Fruit fly (Drosophila melanogaster) whole organism: ENCODE results near the gene CG31391.

Source experiments
- CG8478 ChIP-seq: fragments of >200 bp; optimal IDR thresholded peaks from 2 replicates; lab custom pipeline; 2018; ENCODE audit warnings: inconsistent platforms
- Dll ChIP-seq: fragments of >200 bp; optimal IDR thresholded peaks from 2 replicates; lab custom pipeline; 2017
- EcR ChIP-seq, 2 experiments: fragments of >200 bp; optimal IDR thresholded peaks; 2 replicates each; lab custom pipeline; 2017; ENCODE audit warnings: missing biosample characterization in 2 of 2, missing genetic modification characterization in 2 of 2, missing genetic modification reagents in 2 of 2
- pan ChIP-seq: fragments of >200 bp; optimal IDR thresholded peaks from 2 replicates; lab custom pipeline; 2017
- psq ChIP-seq: fragments of >200 bp; optimal IDR thresholded peaks from 2 replicates; lab custom pipeline; 2017
- usp ChIP-seq: fragments of >200 bp; optimal IDR thresholded peaks from 2 replicates; lab custom pipeline; 2017; ENCODE audit warnings: missing biosample characterization, missing genetic modification characterization, mixed read lengths

The CG31391 gene

DNA sequence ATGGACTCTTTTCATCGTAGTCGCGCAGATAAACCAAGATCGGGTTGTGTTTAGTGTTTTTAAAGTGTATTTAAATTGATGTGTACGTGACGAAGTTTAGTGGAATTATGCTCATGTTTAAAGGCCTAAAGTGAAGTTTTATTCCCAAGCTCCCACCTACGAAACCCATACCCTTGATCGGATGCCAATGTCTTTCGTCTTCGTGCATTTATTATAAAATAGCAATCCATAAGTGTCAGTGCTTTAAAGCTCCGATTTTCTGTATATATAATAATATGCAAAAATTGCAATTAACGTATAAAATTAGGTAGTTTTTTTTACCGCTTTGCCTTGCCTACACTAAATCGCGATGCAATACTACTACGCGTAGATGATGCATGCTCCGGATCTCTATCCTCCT lies at the start of gene CG31391:
CG31391 (minus strand) TSS at position 101 of the 400 bp plus-strand sequence.
- TF ChIP-seq CG8478 (no peak), EcR (GFP tag; optimal IDR thresholded peaks at IDR 0.05; lab: Kevin White, UChicago) (no peak), usp (GFP tag; lab: Kevin White, UChicago) (no peak), Dll (lab: Kevin White, UChicago) (no peak), pan (lab: Kevin White, UChicago) (no peak)

- TF ChIP-seq CG8478 (no peak), pan (lab: Kevin White, UChicago) (no peak), psq (lab: Kevin White, UChicago) (no peak), usp (GFP tag; lab: Kevin White, UChicago) (no peak), Dll (lab: Kevin White, UChicago) (no peak), EcR (GFP tag; optimal IDR thresholded peaks at IDR 0.05; lab: Kevin White, UChicago) (no peak)
Measured at dm6 chr3R:10751061-10751460, 46.2 kb upstream of the CG31391 start, which contains the start of gene TkR86C. Gene TkR86C (minus strand): TSS chr3R:10751228.

dm6 chr3R:10747650-10748049 lies 42.8 kb upstream of the CG31391 start:
- no peak for TF ChIP-seq EcR (GFP tag; optimal IDR thresholded peaks at IDR 0.05; lab: Kevin White, UChicago)

DNA sequence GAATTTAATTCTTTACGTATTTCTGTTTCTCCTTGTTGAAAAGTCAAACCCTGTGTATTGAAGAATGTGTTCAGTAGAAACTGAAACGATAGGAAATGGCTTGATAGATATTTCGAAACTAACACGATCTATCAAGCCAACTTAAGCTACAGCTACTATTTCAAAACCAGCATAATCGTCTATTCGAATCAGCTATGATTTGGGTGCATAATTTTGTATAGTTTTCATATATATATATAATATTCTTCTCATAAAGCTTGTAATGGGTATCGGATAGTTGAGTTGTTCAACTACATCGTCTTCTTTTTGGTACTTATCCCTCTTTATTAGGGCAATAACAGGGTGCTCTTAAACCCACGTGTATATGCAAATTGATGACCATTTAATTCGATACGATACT lies 31.0 kb upstream of the CG31391 start, which contains the start of gene tomboy20:
tomboy20 (minus strand) TSS at position 101 of the 400 bp plus-strand sequence.
- TF ChIP-seq usp (GFP tag; lab: Kevin White, UChicago) (no peak), CG8478 (no peak)

dm6 chr3R:10726714-10727113 lies 21.8 kb upstream of the CG31391 start:
- TF ChIP-seq psq (lab: Kevin White, UChicago) (no peak), pan (lab: Kevin White, UChicago) (no peak), usp (GFP tag; lab: Kevin White, UChicago) (no peak), Dll (lab: Kevin White, UChicago) (no peak), CG8478 (no peak)

DNA sequence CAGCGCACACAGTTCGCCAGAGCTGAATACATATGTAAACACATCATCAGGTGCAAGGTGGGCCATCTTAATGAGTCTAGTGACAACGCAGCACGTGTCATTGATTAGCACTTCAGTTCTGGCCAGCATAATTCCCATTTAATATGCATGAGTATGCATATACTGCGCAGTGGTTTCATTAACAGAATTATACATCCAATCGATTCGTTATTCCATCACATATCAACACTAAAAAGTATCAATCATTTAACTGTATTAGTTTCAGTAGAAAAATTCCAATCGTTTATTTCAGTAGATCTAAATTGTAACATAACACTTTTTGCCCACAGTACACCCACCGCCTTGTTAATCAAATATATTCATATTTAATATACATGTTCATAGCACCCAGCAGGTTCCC lies 9.6 kb upstream of the CG31391 start, which contains the start of gene CG4073:
CG4073 (plus strand) TSS at position 301 of the 400 bp plus-strand sequence.
- TF ChIP-seq Dll (lab: Kevin White, UChicago) (no peak), EcR (GFP tag; optimal IDR thresholded peaks at IDR 0.05; lab: Kevin White, UChicago) (no peak), usp (GFP tag; lab: Kevin White, UChicago) (no peak), psq (lab: Kevin White, UChicago) (no peak), pan (lab: Kevin White, UChicago) (no peak), CG8478 (no peak)

DNA sequence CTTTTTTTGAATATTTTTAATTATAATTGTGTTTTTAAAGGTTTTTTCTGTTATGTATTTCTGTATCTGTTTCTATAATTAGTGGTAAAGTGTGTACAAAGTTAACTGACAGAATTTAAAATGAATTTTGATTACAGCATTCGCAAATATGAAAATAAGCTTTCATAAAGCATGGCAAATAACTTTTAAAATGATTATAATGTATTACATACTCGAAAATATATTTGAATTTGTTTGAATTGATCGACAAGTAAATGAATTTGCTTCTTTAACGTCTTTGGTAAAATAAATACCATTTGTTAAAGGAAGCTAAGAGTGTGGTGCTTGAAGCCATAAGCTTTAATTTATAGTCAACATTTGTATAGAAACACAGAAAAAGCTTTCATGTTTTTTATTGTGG lies 6.3 kb upstream of the CG31391 start, which contains the start of gene CG14689:
CG14689 (minus strand) TSS at position 101 of the 400 bp plus-strand sequence.
- TF ChIP-seq Dll (lab: Kevin White, UChicago): no peak
- TF ChIP-seq EcR (GFP tag; optimal IDR thresholded peaks at IDR 0.05; lab: Kevin White, UChicago): no peak
- TF ChIP-seq usp (GFP tag; lab: Kevin White, UChicago): no peak
- no peak for TF ChIP-seq CG8478
- no peak for TF ChIP-seq pan (lab: Kevin White, UChicago)
- TF ChIP-seq psq (lab: Kevin White, UChicago): no peak

DNA sequence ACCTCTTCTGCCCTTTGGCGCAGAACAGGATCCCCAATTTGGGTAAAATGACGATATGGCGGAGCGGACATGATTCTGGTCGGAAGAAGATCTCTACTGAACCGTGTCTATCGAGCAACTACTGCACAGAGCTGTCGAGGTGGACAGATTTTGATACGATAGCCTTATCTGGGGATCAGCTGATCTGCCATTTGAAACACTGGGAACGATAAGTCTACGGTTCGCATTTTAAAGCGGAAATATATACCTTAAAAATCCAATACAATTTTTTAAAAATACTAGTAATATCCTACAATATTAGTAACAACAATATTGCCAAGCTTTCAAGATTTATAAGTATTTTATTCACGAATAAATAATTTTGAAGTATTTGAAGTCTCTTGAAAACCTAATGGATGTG lies 4.4 kb upstream of the CG31391 start, which contains the start of gene CG31373:
CG31373 (minus strand) TSS at position 101 of the 400 bp plus-strand sequence.
- TF ChIP-seq EcR (GFP tag; optimal IDR thresholded peaks at IDR 0.05; lab: Kevin White, UChicago) (no peak), Dll (lab: Kevin White, UChicago) (no peak), CG8478 (no peak), usp (GFP tag; lab: Kevin White, UChicago) (no peak), psq (lab: Kevin White, UChicago) (no peak), pan (lab: Kevin White, UChicago) (no peak)

dm6 chr3R:10708169-10708568 lies 3.3 kb upstream of the CG31391 start, which contains the start of gene CG31278:
Gene CG31278 (minus strand): TSS chr3R:10708340.
- TF ChIP-seq EcR (GFP tag; optimal IDR thresholded peaks at IDR 0.05; lab: Kevin White, UChicago): no peak
- TF ChIP-seq CG8478: no peak
- TF ChIP-seq usp (GFP tag; lab: Kevin White, UChicago): no peak
- no peak for TF ChIP-seq psq (lab: Kevin White, UChicago)

- TF ChIP-seq pan (lab: Kevin White, UChicago): no peak
- no peak for TF ChIP-seq usp (GFP tag; lab: Kevin White, UChicago)
- no peak for TF ChIP-seq EcR (GFP tag; optimal IDR thresholded peaks at IDR 0.05; lab: Kevin White, UChicago)
- TF ChIP-seq CG8478: no peak
- no peak for TF ChIP-seq psq (lab: Kevin White, UChicago)
- no peak for TF ChIP-seq Dll (lab: Kevin White, UChicago)
Measured at dm6 chr3R:10706763-10707162, 1.9 kb upstream of the CG31391 start, which contains the start of the genes CG31467 and CG14684. Gene CG31467 (minus strand): TSS chr3R:10706863. Gene CG14684 (plus strand): TSS chr3R:10706974.

- no peak for TF ChIP-seq EcR (GFP tag; optimal IDR thresholded peaks at IDR 0.05; lab: Kevin White, UChicago)
- no peak for TF ChIP-seq usp (GFP tag; lab: Kevin White, UChicago)
- TF ChIP-seq psq (lab: Kevin White, UChicago): no peak
- TF ChIP-seq pan (lab: Kevin White, UChicago): no peak
- TF ChIP-seq Dll (lab: Kevin White, UChicago): no peak
- TF ChIP-seq CG8478: no peak
Measured at dm6 chr3R:10700638-10701037, 4.2 kb downstream of the CG31391 start.

dm6 chr3R:10699020-10699951 lies 5.6 kb downstream of the CG31391 start:
- no peak for TF ChIP-seq psq (lab: Kevin White, UChicago)
- TF ChIP-seq usp (GFP tag; lab: Kevin White, UChicago): no peak
- TF ChIP-seq Dll (lab: Kevin White, UChicago): no peak
- TF ChIP-seq EcR (GFP tag; optimal IDR thresholded peaks at IDR 0.05; lab: Kevin White, UChicago): no peak
- no peak for TF ChIP-seq pan (lab: Kevin White, UChicago)
- TF ChIP-seq CG8478: no peak
